Worm (Caenorhabditis elegans) whole organism, L1 larva: Measurements from ENCODE around the gene ZK1321.4.

ENCODE experiments used
- nhr-85 ChIP-seq: sonication (generic microtip); peaks from one replicate; lab custom pipeline; 2016; ENCODE audit warnings: missing genetic modification characterization, inconsistent platforms, missing compliant biosample characterization
- snu-23 ChIP-seq: sonication (generic microtip); optimal IDR thresholded peaks from 2 replicates; lab custom pipeline; 2016; ENCODE audit warnings: missing genetic modification characterization, missing compliant biosample characterization
- sox-4 ChIP-seq: sonication (generic microtip); optimal IDR thresholded peaks from 2 replicates; lab custom pipeline; 2016; ENCODE audit warnings: missing genetic modification characterization, missing compliant biosample characterization
- xbp-1 ChIP-seq: sonication (generic microtip); optimal IDR thresholded peaks from 2 replicates; lab custom pipeline; 2016; ENCODE audit warnings: missing genetic modification characterization, missing compliant biosample characterization

DNA sequence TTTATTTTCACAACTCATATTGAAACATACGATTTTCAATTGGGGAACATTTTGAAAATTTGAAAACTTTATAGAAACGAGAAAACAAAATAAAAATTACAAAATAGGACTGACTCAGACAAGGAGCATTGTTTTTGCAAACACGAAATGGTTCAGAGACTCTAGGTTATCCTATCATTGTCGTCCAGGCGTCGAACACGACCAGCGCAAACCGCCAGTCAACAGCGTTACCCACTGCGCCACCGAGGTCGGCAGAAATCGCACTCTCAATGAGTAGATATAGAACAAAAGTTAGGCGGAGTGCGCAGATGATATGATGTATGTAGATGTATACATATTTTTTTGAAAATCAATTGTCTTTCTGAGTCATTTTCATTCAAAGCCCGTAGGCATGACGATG, 911 bp upstream of the ZK1321.4 start:
- peak; percentile 66 for TF ChIP-seq xbp-1 (tag; lab: Kevin White, UChicago)
- peak; percentile 52 for TF ChIP-seq sox-4 (tag; lab: Kevin White, UChicago)
- TF ChIP-seq snu-23 (GFP tag; lab: Kevin White, UChicago) = peak; percentile 72
- TF ChIP-seq nhr-85 (tag; lab: Kevin White, UChicago) = peak; percentile 58
